Worm (Caenorhabditis elegans) whole organism, young adult: ENCODE data around the gene cox-18.

ENCODE experiments used
- B0019.2 ChIP-seq: fragments of 200-800 bp; sonication (Bioruptor generic); conservative IDR thresholded peaks from 2 replicates; pipeline ENCODE4 v1.3.6; 2022; ENCODE audit warnings: missing genetic modification reagents, missing genetic modification characterization, missing compliant biosample characterization
- D2030.7 ChIP-seq: fragments of 200-800 bp; sonication (Bioruptor generic); IDR thresholded peaks from 2 replicates; pipeline ENCODE4 v1.3.6; 2022; ENCODE audit warnings: missing genetic modification reagents, missing genetic modification characterization, missing compliant biosample characterization
- F23B12.7 ChIP-seq: sonication (generic microtip); optimal IDR thresholded peaks from 2 replicates; lab custom pipeline; 2017; ENCODE audit warnings: missing genetic modification characterization, mild to moderate bottlenecking, missing compliant biosample characterization, antibody characterized with exemption, moderate library complexity; ENCODE audit not compliant: insufficient read depth
- F37B4.10 ChIP-seq: fragments of 200-800 bp; sonication (Bioruptor generic); IDR thresholded peaks from 2 replicates; pipeline ENCODE4 v1.3.6; 2022; ENCODE audit warnings: missing genetic modification characterization, missing compliant biosample characterization
- F55B11.4 ChIP-seq: sonication (generic microtip); optimal IDR thresholded peaks from 2 replicates; lab custom pipeline; 2016; ENCODE audit warnings: missing compliant biosample characterization, missing genetic modification characterization, borderline replicate concordance; ENCODE audit not compliant: insufficient read depth
- F57A8.1 ChIP-seq: fragments of 200-800 bp; sonication (Bioruptor generic); optimal IDR thresholded peaks from 2 replicates; lab custom pipeline; 2018; ENCODE audit warnings: mild to moderate bottlenecking, missing genetic modification characterization, moderate library complexity, missing compliant biosample characterization
- F57C9.4 ChIP-seq: sonication (generic microtip); optimal IDR thresholded peaks from 2 replicates; lab custom pipeline; 2017; ENCODE audit warnings: mild to moderate bottlenecking, missing genetic modification characterization, missing compliant biosample characterization
- K11D2.4 ChIP-seq: fragments of 200-800 bp; sonication (Bioruptor generic); IDR thresholded peaks from 2 replicates; pipeline ENCODE4 v1.3.6; 2022; ENCODE audit warnings: missing genetic modification reagents, missing genetic modification characterization, missing compliant biosample characterization
- K12H6.12 ChIP-seq: fragments of 200-800 bp; sonication (Bioruptor generic); optimal IDR thresholded peaks from 2 replicates; lab custom pipeline; 2018; ENCODE audit warnings: mild to moderate bottlenecking, missing genetic modification characterization, missing compliant biosample characterization
- T07F8.4 ChIP-seq: sonication (generic microtip); optimal IDR thresholded peaks from 2 replicates; lab custom pipeline; 2016; ENCODE audit warnings: mild to moderate bottlenecking, missing genetic modification characterization, moderate library complexity, missing compliant biosample characterization
- Y79H2A.3 ChIP-seq: fragments of 200-800 bp; sonication (Bioruptor generic); conservative IDR thresholded peaks from 2 replicates; pipeline ENCODE4 v1.3.6; 2022; ENCODE audit warnings: missing genetic modification reagents, missing genetic modification characterization, missing compliant biosample characterization
- Y95B8A.8 ChIP-seq: fragments of 200-800 bp; sonication (Bioruptor generic); IDR thresholded peaks from 2 replicates; pipeline ENCODE4 v1.3.6; 2022; ENCODE audit warnings: missing genetic modification reagents, missing genetic modification characterization, missing compliant biosample characterization
- attf-3 ChIP-seq: fragments of 200-800 bp; sonication (Bioruptor generic); conservative IDR thresholded peaks from 2 replicates; pipeline ENCODE4 v1.3.6; 2022; ENCODE audit warnings: missing genetic modification reagents, missing genetic modification characterization, missing compliant biosample characterization
- attf-5 ChIP-seq: fragments of 200-800 bp; sonication (Bioruptor generic); optimal IDR thresholded peaks from 2 replicates; lab custom pipeline; 2018; ENCODE audit warnings: mild to moderate bottlenecking, missing genetic modification characterization, missing compliant biosample characterization
- ccch-3 ChIP-seq: fragments of 200-800 bp; sonication (Bioruptor generic); optimal IDR thresholded peaks from 2 replicates; lab custom pipeline; 2018; ENCODE audit warnings: mild to moderate bottlenecking, missing genetic modification characterization, missing compliant biosample characterization
- ceh-58 ChIP-seq: fragments of 200-800 bp; sonication (Bioruptor generic); IDR thresholded peaks from 2 replicates; pipeline ENCODE4 v1.3.6; 2022; ENCODE audit warnings: missing genetic modification characterization, missing compliant biosample characterization
- chd-7 ChIP-seq: sonication (generic microtip); optimal IDR thresholded peaks from 2 replicates; lab custom pipeline; 2016; ENCODE audit warnings: mild to moderate bottlenecking, missing genetic modification characterization, moderate library complexity, missing compliant biosample characterization
- dox-1 ChIP-seq: fragments of 200-800 bp; sonication (Bioruptor generic); IDR thresholded peaks from 2 replicates; pipeline ENCODE4 v1.3.6; 2022; ENCODE audit warnings: missing genetic modification reagents, missing genetic modification characterization, missing compliant biosample characterization
- egrh-3 ChIP-seq: fragments of 200-800 bp; sonication (Bioruptor generic); IDR thresholded peaks from 2 replicates; pipeline ENCODE4 v1.3.6; 2022; ENCODE audit warnings: missing genetic modification reagents, missing genetic modification characterization, missing compliant biosample characterization
- ekl-4 ChIP-seq: fragments of 200-800 bp; sonication (Bioruptor generic); IDR thresholded peaks from 2 replicates; pipeline ENCODE4 v1.3.6; 2022; ENCODE audit warnings: missing genetic modification reagents, missing genetic modification characterization, missing compliant biosample characterization
- ets-4 ChIP-seq: fragments of 200-800 bp; sonication (Bioruptor generic); optimal IDR thresholded peaks from 2 replicates; lab custom pipeline; 2018; ENCODE audit warnings: mild to moderate bottlenecking, missing genetic modification characterization, missing compliant biosample characterization
- hlh-12 ChIP-seq: sonication (generic microtip); optimal IDR thresholded peaks from 2 replicates; lab custom pipeline; 2016; ENCODE audit warnings: missing genetic modification characterization, missing compliant biosample characterization
- hmg-1.2 ChIP-seq: fragments of 200-800 bp; sonication (Bioruptor generic); IDR thresholded peaks from 2 replicates; pipeline ENCODE4 v1.3.6; 2022; ENCODE audit warnings: missing genetic modification reagents, missing genetic modification characterization, missing compliant biosample characterization
- hrde-1 ChIP-seq: sonication (generic microtip); optimal IDR thresholded peaks from 2 replicates; lab custom pipeline; 2016; ENCODE audit warnings: missing genetic modification characterization, mild to moderate bottlenecking, missing compliant biosample characterization, moderate library complexity, missing genotype, missing genetic modification reagents, borderline replicate concordance
- hsf-1 ChIP-seq: fragments of 200-800 bp; sonication (Bioruptor generic); IDR thresholded peaks from 2 replicates; pipeline ENCODE4 v1.3.6; 2022; ENCODE audit warnings: missing genetic modification reagents, missing genetic modification characterization, missing compliant biosample characterization
- lin-35 ChIP-seq, 3 experiments: fragments of 150-350 bp in 2 of 3; sonication (generic microtip) in 1 of 3; optimal IDR thresholded peaks; 2 replicates each; lab custom pipeline; 2014 to 2018; ENCODE audit warnings: missing biosample characterization in 3 of 3, missing genetic modification characterization in 3 of 3, missing genetic modification reagents in 3 of 3
- lin-54 ChIP-seq: fragments of 200-800 bp; sonication (Bioruptor generic); optimal IDR thresholded peaks from 2 replicates; lab custom pipeline; 2018; ENCODE audit warnings: mild to moderate bottlenecking, missing genetic modification characterization, missing compliant biosample characterization
- madf-10 ChIP-seq: sonication (generic microtip); optimal IDR thresholded peaks from 2 replicates; lab custom pipeline; 2016; ENCODE audit warnings: mild to moderate bottlenecking, missing genetic modification characterization, missing compliant biosample characterization
- madf-6 ChIP-seq: fragments of 200-800 bp; sonication (Bioruptor generic); IDR thresholded peaks from 2 replicates; pipeline ENCODE4 v1.3.6; 2022; ENCODE audit warnings: missing genetic modification reagents, missing genetic modification characterization, missing compliant biosample characterization
- mcd-1 ChIP-seq: fragments of 200-800 bp; sonication (Bioruptor generic); IDR thresholded peaks from 2 replicates; pipeline ENCODE4 v1.3.6; 2022; ENCODE audit warnings: missing genetic modification reagents, missing genetic modification characterization, missing compliant biosample characterization
- nfyb-1 ChIP-seq: fragments of 200-800 bp; sonication (Bioruptor generic); IDR thresholded peaks from 2 replicates; pipeline ENCODE4 v1.3.6; 2022; ENCODE audit warnings: missing genetic modification reagents, missing genetic modification characterization, missing compliant biosample characterization
- nhr-120 ChIP-seq: fragments of 200-800 bp; sonication (Bioruptor generic); IDR thresholded peaks from 2 replicates; pipeline ENCODE4 v1.3.6; 2022; ENCODE audit warnings: missing genetic modification characterization, missing compliant biosample characterization
- nhr-27 ChIP-seq: fragments of 200-800 bp; sonication (Bioruptor generic); optimal IDR thresholded peaks from 2 replicates; lab custom pipeline; 2018; ENCODE audit warnings: mild to moderate bottlenecking, missing genetic modification characterization, moderate library complexity, missing compliant biosample characterization
- nhr-90 ChIP-seq: sonication (generic microtip); optimal IDR thresholded peaks from 2 replicates; lab custom pipeline; 2016; ENCODE audit warnings: missing genotype, mild to moderate bottlenecking, missing genetic modification characterization, missing compliant biosample characterization
- pbrm-1 ChIP-seq: fragments of 200-800 bp; sonication (Bioruptor generic); IDR thresholded peaks from 2 replicates; pipeline ENCODE4 v1.3.6; 2022; ENCODE audit warnings: missing genetic modification reagents, missing genetic modification characterization, missing compliant biosample characterization
- repo-1 ChIP-seq: sonication (generic microtip); optimal IDR thresholded peaks from 2 replicates; lab custom pipeline; 2017; ENCODE audit warnings: mild to moderate bottlenecking, missing genetic modification characterization, missing compliant biosample characterization
- sdz-38 ChIP-seq: sonication (generic microtip); optimal IDR thresholded peaks from 2 replicates; lab custom pipeline; 2016; ENCODE audit warnings: missing genotype, missing genetic modification characterization, missing compliant biosample characterization
- snpc-1.1 ChIP-seq: sonication (generic microtip); optimal IDR thresholded peaks from 2 replicates; lab custom pipeline; 2017; ENCODE audit warnings: missing genetic modification characterization, mild to moderate bottlenecking, missing compliant biosample characterization, antibody characterized with exemption, moderate library complexity, missing genotype, missing genetic modification reagents; ENCODE audit not compliant: insufficient read depth
- snpc-3.4 ChIP-seq: sonication (generic microtip); optimal IDR thresholded peaks from 2 replicates; lab custom pipeline; 2017; ENCODE audit warnings: missing genetic modification characterization, mild to moderate bottlenecking, missing compliant biosample characterization, antibody characterized with exemption, moderate library complexity, missing genotype, missing genetic modification reagents
- snpc-4 ChIP-seq, 5 experiments: fragments of 150-350 bp in 1 of 5; sonication (generic microtip) in 4 of 5; optimal IDR thresholded peaks; 2 replicates each; lab custom pipeline; 2014 to 2018; ENCODE audit warnings: missing genetic modification characterization in 5 of 5, missing biosample characterization in 3 of 5, antibody characterized with exemption in 2 of 5, mild to moderate bottlenecking in 2 of 5, missing compliant biosample characterization in 2 of 5, missing genotype in 2 of 5, moderate library complexity in 2 of 5, missing genetic modification reagents in 1 of 5
- sptf-2 ChIP-seq: fragments of 200-800 bp; sonication (Bioruptor generic); optimal IDR thresholded peaks from 2 replicates; lab custom pipeline; 2018; ENCODE audit warnings: mild to moderate bottlenecking, missing genetic modification characterization, missing compliant biosample characterization
- tbx-9 ChIP-seq: sonication (generic microtip); optimal IDR thresholded peaks from 2 replicates; lab custom pipeline; 2016; ENCODE audit warnings: borderline replicate concordance, missing genetic modification characterization, inconsistent platforms, missing compliant biosample characterization
- unc-62 ChIP-seq: fragments of 150-350 bp; optimal IDR thresholded peaks from 2 replicates; lab custom pipeline; 2014; ENCODE audit warnings: missing biosample characterization, missing genetic modification reagents, missing genetic modification characterization
- zfh-2 ChIP-seq: fragments of 200-800 bp; sonication (Bioruptor generic); conservative IDR thresholded peaks from 2 replicates; pipeline ENCODE4 v1.3.6; 2022; ENCODE audit warnings: missing genetic modification reagents, missing genetic modification characterization, missing compliant biosample characterization
- ztf-18 ChIP-seq: sonication (generic microtip); optimal IDR thresholded peaks from 2 replicates; lab custom pipeline; 2016; ENCODE audit warnings: missing genotype, mild to moderate bottlenecking, missing genetic modification characterization, missing compliant biosample characterization

The cox-18 gene

ce11 chrIV:1068730-1069244 lies 28.5 kb upstream of the cox-18 start:
- TF ChIP-seq zfh-2 (GFP tag; lab: Robert Waterston, UW) = peak; percentile 89
- TF ChIP-seq F57C9.4 = no peak
- TF ChIP-seq egrh-3 = peak; percentile 80; the same call in 1 of the 2 replicates
- 0 out of 2 replicates have a peak, but pooled peaks have one; percentile 15 for TF ChIP-seq F37B4.10 (GFP tag; lab: Robert Waterston, UW)

ce11 chrIV:1070383-1070782 lies 26.9 kb upstream of the cox-18 start:
- TF ChIP-seq pbrm-1 (peak; percentile 80; the same call in 1 of the 2 replicates), ets-4 (GFP tag; lab: Kevin White, UChicago) (peak; percentile 29), F57A8.1 (GFP tag; lab: Kevin White, UChicago) (no peak), F23B12.7 (peak; percentile 40), hmg-1.2 (GFP tag; lab: Robert Waterston, UW) (peak; percentile 84), repo-1 (no peak), F55B11.4 (tag; lab: Kevin White, UChicago) (no peak), K11D2.4 (GFP tag; lab: Robert Waterston, UW) (peak; percentile 83), hsf-1 (GFP tag; lab: Robert Waterston, UW) (no peak), hlh-12 (no peak), sptf-2 (GFP tag; lab: Kevin White, UChicago) (no peak), unc-62 (no peak), madf-6 (GFP tag; lab: Robert Waterston, UW) (no peak), Y95B8A.8 (GFP tag; lab: Robert Waterston, UW) (no peak), B0019.2 (GFP tag; lab: Robert Waterston, UW) (no peak), ztf-18 (peak; percentile 23), tbx-9 (no peak), zfh-2 (GFP tag; lab: Robert Waterston, UW) (peak; percentile 99), chd-7 (no peak), dox-1 (GFP tag; lab: Robert Waterston, UW) (peak; percentile 58), egrh-3 (peak; percentile 82), lin-35 (GFP tag; optimal IDR thresholded peaks at IDR 0.05; lab: Kevin White, UChicago) (peak in 1 of 3 experiments; percentile 54), snpc-1.1 (tag; lab: Kevin White, UChicago) (no peak), snpc-4 (GFP tag; optimal IDR thresholded peaks at IDR 0.05; lab: Kevin White, UChicago) (no peak), snpc-4 (tag; optimal IDR thresholded peaks at IDR 0.05; lab: Kevin White, UChicago) (no peak), Y79H2A.3 (GFP tag; lab: Robert Waterston, UW) (no peak), madf-10 (tag; lab: Kevin White, UChicago) (peak; percentile 1), ccch-3 (GFP tag; lab: Kevin White, UChicago) (no peak), mcd-1 (GFP tag; lab: Robert Waterston, UW) (peak; percentile 66), ceh-58 (no peak), nfyb-1 (GFP tag; lab: Robert Waterston, UW) (0 out of 2 replicates have a peak, but pooled peaks have one; percentile 28), attf-3 (GFP tag; lab: Robert Waterston, UW) (0 out of 2 replicates have a peak, but pooled peaks have one; percentile 42), ekl-4 (GFP tag; lab: Robert Waterston, UW) (no peak), T07F8.4 (tag; lab: Kevin White, UChicago) (no peak), sdz-38 (tag; lab: Kevin White, UChicago) (no peak), nhr-27 (tag; lab: Kevin White, UChicago) (no peak), lin-54 (GFP tag; lab: Kevin White, UChicago) (peak; percentile 9), snpc-3.4 (tag; lab: Kevin White, UChicago) (no peak), attf-5 (GFP tag; lab: Kevin White, UChicago) (peak; percentile 32), hrde-1 (tag; lab: Kevin White, UChicago) (no peak), nhr-120 (GFP tag; lab: Robert Waterston, UW) (no peak), D2030.7 (GFP tag; lab: Robert Waterston, UW) (no peak), K12H6.12 (tag; lab: Kevin White, UChicago) (peak; percentile 47), nhr-90 (tag; lab: Kevin White, UChicago) (no peak)
